Fruit fly (Drosophila melanogaster): ENCODE results near the gene ko.

ko gene

dm6 chr3L:21061968-21062367, 69.0 kb downstream of the ko start:
- TF ChIP-seq CG8159 (tag; optimal IDR thresholded peaks at IDR 0.05) (no peak), CG32121 (GFP tag; IDR thresholded peaks at IDR 0.05) (no peak), Ets98B (GFP tag; IDR thresholded peaks at IDR 0.05) (no peak), D1 (tag; optimal IDR thresholded peaks at IDR 0.05) (no peak), Pif1B (GFP tag; optimal IDR thresholded peaks at IDR 0.05) (no peak), CG8301 (tag; optimal IDR thresholded peaks at IDR 0.05) (no peak), Pif1A (GFP tag; optimal IDR thresholded peaks at IDR 0.05) (no peak), CG17806 (tag; optimal IDR thresholded peaks at IDR 0.05) (no peak), CG9948 (tag; optimal IDR thresholded peaks at IDR 0.05) (no peak), gl (tag; optimal IDR thresholded peaks at IDR 0.05) (no peak), fd96Ca (GFP tag; IDR thresholded peaks at IDR 0.05) (no peak), CG12605 (GFP tag; IDR thresholded peaks at IDR 0.05) (no peak), CG34367 (tag; optimal IDR thresholded peaks at IDR 0.05) (no peak), rn (GFP tag; IDR thresholded peaks at IDR 0.05) (no peak), CG4496 (GFP tag; IDR thresholded peaks at IDR 0.05) (no peak), Snoo (tag; optimal IDR thresholded peaks at IDR 0.05) (no peak), CG10348 (GFP tag; IDR thresholded peaks at IDR 0.05) (no peak), CG13204 (GFP tag; optimal IDR thresholded peaks at IDR 0.05) (no peak)

dm6 chr3L:21060189-21061070, 70.5 kb downstream of the ko start:
- no peak for TF ChIP-seq EcR (GFP tag; optimal IDR thresholded peaks at IDR 0.05)
- TF ChIP-seq rn (GFP tag; IDR thresholded peaks at IDR 0.05): no peak
- no peak for TF ChIP-seq CG15710 (tag; optimal IDR thresholded peaks at IDR 0.05)
- peak; percentile 57 for TF ChIP-seq CG9948 (tag; optimal IDR thresholded peaks at IDR 0.05)
- TF ChIP-seq Ets98B (GFP tag; IDR thresholded peaks at IDR 0.05): no peak
- peak; percentile 58 for TF ChIP-seq CG17806 (tag; optimal IDR thresholded peaks at IDR 0.05)
- no peak for TF ChIP-seq CG12605 (GFP tag; IDR thresholded peaks at IDR 0.05)
- TF ChIP-seq CG8159 (tag; optimal IDR thresholded peaks at IDR 0.05): peak; percentile 53
- no peak for TF ChIP-seq CG34367 (tag; optimal IDR thresholded peaks at IDR 0.05)
- TF ChIP-seq gl (tag; optimal IDR thresholded peaks at IDR 0.05): no peak
- TF ChIP-seq D1 (tag; optimal IDR thresholded peaks at IDR 0.05): no peak
- TF ChIP-seq CG10348 (GFP tag; IDR thresholded peaks at IDR 0.05): no peak
- peak; percentile 56 for TF ChIP-seq CG8301 (tag; optimal IDR thresholded peaks at IDR 0.05)
- peak; percentile 22; the same call in 1 of the 2 replicates for TF ChIP-seq CG32121 (GFP tag; IDR thresholded peaks at IDR 0.05)
- no peak for TF ChIP-seq Snoo (tag; optimal IDR thresholded peaks at IDR 0.05)
- TF ChIP-seq Pif1A (GFP tag; optimal IDR thresholded peaks at IDR 0.05): peak; percentile 35
- no peak for TF ChIP-seq CG13204 (GFP tag; optimal IDR thresholded peaks at IDR 0.05)
- TF ChIP-seq CG14655 (GFP tag; optimal IDR thresholded peaks at IDR 0.05): peak; percentile 60
- no peak for TF ChIP-seq fd96Ca (GFP tag; IDR thresholded peaks at IDR 0.05)
- TF ChIP-seq Pif1B (GFP tag; optimal IDR thresholded peaks at IDR 0.05): no peak
- TF ChIP-seq CG4496 (GFP tag; IDR thresholded peaks at IDR 0.05): no peak

dm6 chr3L:21058651-21059050, 72.3 kb downstream of the ko start:
- TF ChIP-seq CG14655 (GFP tag; optimal IDR thresholded peaks at IDR 0.05) (no peak), rn (GFP tag; IDR thresholded peaks at IDR 0.05) (0 out of 2 replicates have a peak, but pooled peaks have one; percentile 11), Snoo (tag; optimal IDR thresholded peaks at IDR 0.05) (no peak), fd96Ca (GFP tag; IDR thresholded peaks at IDR 0.05) (peak; percentile 48; the same call in 1 of the 3 replicates), gl (tag; optimal IDR thresholded peaks at IDR 0.05) (peak; percentile 12), CG15710 (tag; optimal IDR thresholded peaks at IDR 0.05) (peak; percentile 19), D1 (tag; optimal IDR thresholded peaks at IDR 0.05) (no peak), CG8159 (tag; optimal IDR thresholded peaks at IDR 0.05) (no peak), CG34367 (tag; optimal IDR thresholded peaks at IDR 0.05) (no peak), Ets98B (GFP tag; IDR thresholded peaks at IDR 0.05) (peak; percentile 65; the same call in 1 of the 2 replicates), CG32121 (GFP tag; IDR thresholded peaks at IDR 0.05) (no peak), CG13204 (GFP tag; optimal IDR thresholded peaks at IDR 0.05) (peak; percentile 71), CG12605 (GFP tag; IDR thresholded peaks at IDR 0.05) (peak; percentile 63; the same call in 1 of the 2 replicates), Pif1A (GFP tag; optimal IDR thresholded peaks at IDR 0.05) (peak; percentile 19), CG8301 (tag; optimal IDR thresholded peaks at IDR 0.05) (no peak), CG9948 (tag; optimal IDR thresholded peaks at IDR 0.05) (no peak), Pif1B (GFP tag; optimal IDR thresholded peaks at IDR 0.05) (peak; percentile 40), CG10348 (GFP tag; IDR thresholded peaks at IDR 0.05) (no peak), CG4496 (GFP tag; IDR thresholded peaks at IDR 0.05) (peak; percentile 67), EcR (GFP tag; optimal IDR thresholded peaks at IDR 0.05) (peak; percentile 48), CG17806 (tag; optimal IDR thresholded peaks at IDR 0.05) (no peak)

DNA sequence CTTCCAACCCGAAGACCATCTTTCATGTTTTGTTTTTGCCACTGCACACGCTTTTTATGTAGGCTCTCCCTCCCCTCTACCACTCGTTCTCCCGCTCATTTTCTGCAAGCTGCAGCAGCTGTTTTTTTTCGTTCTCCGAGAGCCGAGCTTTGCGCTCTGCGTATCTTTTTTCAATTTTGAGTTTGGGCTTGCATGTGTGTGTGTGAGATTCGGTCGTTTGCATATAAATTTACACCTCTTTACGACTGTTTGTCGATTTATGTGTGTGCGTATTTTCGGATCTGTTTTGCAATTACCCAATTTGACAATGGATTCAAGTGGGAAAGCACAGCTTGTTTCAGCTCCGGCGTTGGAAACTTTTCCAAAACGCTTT, 73.4 kb downstream of the ko start:
- TF ChIP-seq CG13204 (GFP tag; optimal IDR thresholded peaks at IDR 0.05) (peak; percentile 36), CG12605 (GFP tag; IDR thresholded peaks at IDR 0.05) (peak; percentile 39; the same call in 1 of the 2 replicates), gl (tag; optimal IDR thresholded peaks at IDR 0.05) (no peak), CG10348 (GFP tag; IDR thresholded peaks at IDR 0.05) (no peak), rn (GFP tag; IDR thresholded peaks at IDR 0.05) (no peak), Ets98B (GFP tag; IDR thresholded peaks at IDR 0.05) (peak; percentile 19; the same call in 1 of the 2 replicates), fd96Ca (GFP tag; IDR thresholded peaks at IDR 0.05) (0 out of 3 replicates have a peak, but pooled peaks have one; percentile 50), CG4496 (GFP tag; IDR thresholded peaks at IDR 0.05) (peak; percentile 35; the same call in 2 of the 3 replicates)

dm6 chr3L:21056792-21057567, 74.0 kb downstream of the ko start:
- TF ChIP-seq CG8301 (tag; optimal IDR thresholded peaks at IDR 0.05) (peak; percentile 44), CG14655 (GFP tag; optimal IDR thresholded peaks at IDR 0.05) (peak; percentile 61), Ets98B (GFP tag; IDR thresholded peaks at IDR 0.05) (no peak), CG10348 (GFP tag; IDR thresholded peaks at IDR 0.05) (no peak), rn (GFP tag; IDR thresholded peaks at IDR 0.05) (no peak), EcR (GFP tag; optimal IDR thresholded peaks at IDR 0.05) (peak; percentile 38), Snoo (tag; optimal IDR thresholded peaks at IDR 0.05) (peak; percentile 55), CG34367 (tag; optimal IDR thresholded peaks at IDR 0.05) (peak; percentile 23), Pif1B (GFP tag; optimal IDR thresholded peaks at IDR 0.05) (no peak), CG12605 (GFP tag; IDR thresholded peaks at IDR 0.05) (no peak), CG8159 (tag; optimal IDR thresholded peaks at IDR 0.05) (peak; percentile 52), fd96Ca (GFP tag; IDR thresholded peaks at IDR 0.05) (0 out of 3 replicates have a peak, but pooled peaks have one; percentile 38), Pif1A (GFP tag; optimal IDR thresholded peaks at IDR 0.05) (peak; percentile 63), CG9948 (tag; optimal IDR thresholded peaks at IDR 0.05) (peak; percentile 34), CG17806 (tag; optimal IDR thresholded peaks at IDR 0.05) (peak; percentile 25), D1 (tag; optimal IDR thresholded peaks at IDR 0.05) (no peak), CG32121 (GFP tag; IDR thresholded peaks at IDR 0.05) (no peak), CG13204 (GFP tag; optimal IDR thresholded peaks at IDR 0.05) (peak; percentile 64), gl (tag; optimal IDR thresholded peaks at IDR 0.05) (no peak), CG15710 (tag; optimal IDR thresholded peaks at IDR 0.05) (peak; percentile 60), CG4496 (GFP tag; IDR thresholded peaks at IDR 0.05) (peak; percentile 24; the same call in 2 of the 3 replicates)
